Worm (Caenorhabditis elegans) whole organism, L2 larva: ENCODE results near the gene cutl-23.

Experiments used
- C34F6.9 ChIP-seq: fragments of 150-350 bp; optimal IDR thresholded peaks from 2 replicates; lab custom pipeline; 2014; ENCODE audit warnings: missing biosample characterization, missing genetic modification characterization
- F13H6.1 ChIP-seq: sonication (generic microtip); optimal IDR thresholded peaks from 2 replicates; lab custom pipeline; 2016; ENCODE audit warnings: missing genetic modification characterization, missing compliant biosample characterization
- R02D3.7 ChIP-seq: fragments of 150-350 bp; optimal IDR thresholded peaks from 2 replicates; lab custom pipeline; 2014; ENCODE audit warnings: missing biosample characterization, missing genetic modification characterization
- Y55F3AM.14 ChIP-seq: fragments of 200-800 bp; sonication (Bioruptor generic); optimal IDR thresholded peaks from 2 replicates; lab custom pipeline; 2018; ENCODE audit warnings: mild to moderate bottlenecking, missing genetic modification characterization, missing compliant biosample characterization
- ZK546.5 ChIP-seq: sonication (generic microtip); optimal IDR thresholded peaks from 2 replicates; lab custom pipeline; 2017; ENCODE audit warnings: missing biosample characterization, missing genetic modification characterization
- aly-2 ChIP-seq: fragments of 150-350 bp; optimal IDR thresholded peaks from 2 replicates; lab custom pipeline; 2014; ENCODE audit warnings: missing biosample characterization, missing genetic modification characterization
- ceh-82 ChIP-seq: fragments of 150-350 bp; optimal IDR thresholded peaks from 2 replicates; lab custom pipeline; 2014; ENCODE audit warnings: missing biosample characterization, missing genetic modification characterization
- crh-2 ChIP-seq: sonication (generic microtip); optimal IDR thresholded peaks from 2 replicates; lab custom pipeline; 2017; ENCODE audit warnings: missing biosample characterization, missing genetic modification characterization
- egl-27 ChIP-seq: sonication (generic microtip); optimal IDR thresholded peaks from 3 replicates; lab custom pipeline; 2017; ENCODE audit warnings: missing biosample characterization, missing genetic modification reagents, missing genetic modification characterization
- elt-3 ChIP-seq: sonication (generic microtip); optimal IDR thresholded peaks from 2 replicates; lab custom pipeline; 2017; ENCODE audit warnings: missing biosample characterization, missing genetic modification characterization
- fos-1 ChIP-seq: fragments of 150-350 bp; optimal IDR thresholded peaks from 2 replicates; lab custom pipeline; 2014; ENCODE audit warnings: missing biosample characterization, missing genetic modification characterization
- gmeb-1 ChIP-seq: fragments of 150-350 bp; optimal IDR thresholded peaks from 2 replicates; lab custom pipeline; 2014; ENCODE audit warnings: missing biosample characterization, missing genetic modification characterization
- lin-13 ChIP-seq: fragments of 150-350 bp; optimal IDR thresholded peaks from 2 replicates; lab custom pipeline; 2014; ENCODE audit warnings: missing biosample characterization, missing genetic modification reagents, missing genetic modification characterization
- lin-39 ChIP-seq: fragments of 150-350 bp; optimal IDR thresholded peaks from 2 replicates; lab custom pipeline; 2014; ENCODE audit warnings: missing biosample characterization, missing genetic modification reagents, missing genetic modification characterization
- lsy-2 ChIP-seq, 2 experiments: fragments of 150-350 bp in 1 of 2; sonication (generic microtip) in 1 of 2; optimal IDR thresholded peaks; 2 replicates each; lab custom pipeline; 2014 to 2017; ENCODE audit warnings: missing biosample characterization in 2 of 2, missing genetic modification characterization in 2 of 2
- mbf-1 ChIP-seq: sonication (generic microtip); optimal IDR thresholded peaks from 2 replicates; lab custom pipeline; 2017; ENCODE audit warnings: missing biosample characterization, missing genetic modification characterization
- mdl-1 ChIP-seq, 2 experiments: fragments of 150-350 bp in 1 of 2; sonication (generic microtip) in 1 of 2; optimal IDR thresholded peaks; 2 replicates each; lab custom pipeline; 2017; ENCODE audit warnings: missing biosample characterization in 2 of 2, missing genetic modification characterization in 2 of 2
- nhr-10 ChIP-seq: sonication (generic microtip); optimal IDR thresholded peaks from 2 replicates; lab custom pipeline; 2017; ENCODE audit warnings: missing biosample characterization, missing genetic modification characterization
- nhr-11 ChIP-seq: fragments of 150-350 bp; optimal IDR thresholded peaks from 2 replicates; lab custom pipeline; 2014; ENCODE audit warnings: missing biosample characterization, missing genetic modification characterization
- nhr-12 ChIP-seq: fragments of 150-350 bp; optimal IDR thresholded peaks from 2 replicates; lab custom pipeline; 2014; ENCODE audit warnings: missing biosample characterization, missing genetic modification characterization
- nhr-21 ChIP-seq: fragments of 150-350 bp; optimal IDR thresholded peaks from 2 replicates; lab custom pipeline; 2014; ENCODE audit warnings: missing biosample characterization, missing genetic modification characterization
- nhr-23 ChIP-seq: fragments of 150-350 bp; optimal IDR thresholded peaks from 2 replicates; lab custom pipeline; 2014; ENCODE audit warnings: missing biosample characterization, missing genetic modification reagents, missing genetic modification characterization
- nhr-237 ChIP-seq: fragments of 150-350 bp; optimal IDR thresholded peaks from 2 replicates; lab custom pipeline; 2014; ENCODE audit warnings: missing biosample characterization, missing genetic modification characterization
- nhr-6 ChIP-seq: fragments of 150-350 bp; optimal IDR thresholded peaks from 2 replicates; lab custom pipeline; 2014; ENCODE audit warnings: missing biosample characterization, missing genetic modification characterization
- nhr-77 ChIP-seq: fragments of 150-350 bp; optimal IDR thresholded peaks from 2 replicates; lab custom pipeline; 2014; ENCODE audit warnings: missing biosample characterization, missing genetic modification characterization
- sem-4 ChIP-seq: fragments of 150-350 bp; optimal IDR thresholded peaks from 2 replicates; lab custom pipeline; 2014; ENCODE audit warnings: missing biosample characterization, missing genetic modification reagents, missing genetic modification characterization
- sma-3 ChIP-seq: sonication (generic microtip); optimal IDR thresholded peaks from 2 replicates; lab custom pipeline; 2016; ENCODE audit warnings: missing genetic modification reagents, missing genetic modification characterization, missing compliant biosample characterization
- snpc-4 ChIP-seq: fragments of 150-350 bp; optimal IDR thresholded peaks from 2 replicates; lab custom pipeline; 2014; ENCODE audit warnings: missing biosample characterization, missing genetic modification characterization
- unc-62 ChIP-seq: fragments of 150-350 bp; optimal IDR thresholded peaks from 2 replicates; lab custom pipeline; 2014; ENCODE audit warnings: missing biosample characterization, missing genetic modification reagents, missing genetic modification characterization
- zag-1 ChIP-seq: fragments of 150-350 bp; optimal IDR thresholded peaks from 2 replicates; lab custom pipeline; 2014; ENCODE audit warnings: missing biosample characterization, missing genetic modification characterization
- ztf-11 ChIP-seq: sonication (generic microtip); optimal IDR thresholded peaks from 2 replicates; lab custom pipeline; 2017; ENCODE audit warnings: missing biosample characterization, missing genetic modification characterization

The cutl-23 gene

DNA sequence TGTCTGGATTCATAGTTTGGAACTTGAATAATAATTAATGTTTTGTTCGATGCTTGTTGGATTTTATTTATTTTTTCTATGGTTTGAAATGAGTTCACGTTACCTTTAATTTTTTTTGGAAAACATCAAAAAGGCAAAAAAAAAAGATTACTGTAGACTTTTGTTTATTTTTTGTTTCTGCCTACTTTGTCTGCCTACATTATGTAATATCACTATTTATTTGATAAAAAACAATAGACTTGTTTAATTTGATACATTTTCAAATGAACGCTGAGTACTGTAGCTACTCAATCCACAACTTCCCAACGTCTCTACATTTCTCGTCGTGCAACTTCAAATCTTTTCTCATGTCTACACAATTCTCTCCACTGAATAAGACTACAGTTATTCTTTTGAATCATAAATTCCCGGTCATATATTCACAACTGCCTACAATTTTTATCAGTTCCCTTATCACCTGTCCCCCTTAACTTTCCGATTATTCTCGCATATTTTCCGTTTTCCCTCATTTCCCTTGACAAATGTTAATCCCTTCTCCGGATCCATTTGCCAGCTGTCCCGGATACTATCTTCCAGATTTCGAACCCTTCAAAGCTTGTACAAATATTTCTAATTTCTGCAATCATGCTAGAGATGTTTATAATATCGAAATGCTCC lies 38.9 kb upstream of the cutl-23 start, which contains the start of the genes B0244.9 and B0244.7:
Gene B0244.9, minus strand, starts transcription at position 51 of the 657 bp plus-strand sequence.
Gene B0244.7, plus strand, starts transcription at position 522 of the 657 bp plus-strand sequence.
- TF ChIP-seq C34F6.9 (no peak), fos-1 (tag; lab: Kevin White, UChicago) (peak; percentile 83), mdl-1 (tag; optimal IDR thresholded peaks at IDR 0.05; lab: Kevin White, UChicago) (no peak), gmeb-1 (no peak), nhr-10 (tag; lab: Kevin White, UChicago) (no peak), Y55F3AM.14 (GFP tag; lab: Kevin White, UChicago) (no peak), crh-2 (no peak)

DNA sequence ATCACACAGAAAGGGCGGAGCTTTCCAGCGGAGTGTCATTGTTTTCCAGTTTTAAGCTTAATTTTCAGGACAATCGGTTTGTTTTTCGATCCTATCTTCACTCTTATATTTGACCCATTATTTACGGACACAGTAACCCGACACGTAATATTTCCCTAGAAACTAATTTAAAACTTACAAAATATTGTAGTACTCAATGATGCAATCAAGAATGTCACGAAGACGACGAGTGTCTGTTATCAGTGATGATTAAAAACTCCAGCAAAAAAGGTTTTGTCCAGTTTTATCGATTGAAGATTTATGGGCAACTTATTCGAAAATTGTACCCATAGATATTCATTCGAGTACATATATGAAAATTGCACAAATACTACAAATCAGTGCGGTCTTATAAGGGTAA lies 37.1 kb upstream of the cutl-23 start, which contains the start of gene B0244.17:
Gene B0244.17, plus strand, starts transcription at position 301 of the 400 bp plus-strand sequence.
- no peak for TF ChIP-seq nhr-12 (tag; lab: Kevin White, UChicago)
- TF ChIP-seq mbf-1 = no peak
- TF ChIP-seq fos-1 (tag; lab: Kevin White, UChicago) = peak; percentile 73

DNA sequence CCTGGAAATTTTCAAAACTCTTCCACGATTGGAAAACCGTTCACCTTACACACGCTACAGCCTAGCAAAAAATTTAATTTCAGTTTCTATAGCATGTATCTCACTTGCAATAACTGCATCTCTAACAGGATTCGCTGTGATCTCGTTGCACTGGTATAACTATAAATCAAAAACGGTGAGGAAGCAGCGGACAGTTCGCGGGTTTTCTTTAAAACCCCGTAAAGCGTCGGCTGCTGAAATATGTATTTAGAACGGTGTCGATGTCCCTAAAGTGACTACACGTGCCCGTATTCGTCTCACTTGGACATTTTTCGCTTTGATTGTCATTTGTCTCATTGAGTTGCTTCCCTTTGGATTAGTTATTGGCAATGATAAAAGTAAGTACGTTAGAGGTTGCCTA lies 35.7 kb upstream of the cutl-23 start:
- TF ChIP-seq nhr-6 (no peak), snpc-4 (tag; lab: Kevin White, UChicago) (no peak), nhr-11 (no peak), aly-2 (tag; lab: Kevin White, UChicago) (no peak), ZK546.5 (no peak), nhr-21 (tag; lab: Kevin White, UChicago) (no peak), zag-1 (tag; lab: Kevin White, UChicago) (no peak), egl-27 (no peak)

DNA sequence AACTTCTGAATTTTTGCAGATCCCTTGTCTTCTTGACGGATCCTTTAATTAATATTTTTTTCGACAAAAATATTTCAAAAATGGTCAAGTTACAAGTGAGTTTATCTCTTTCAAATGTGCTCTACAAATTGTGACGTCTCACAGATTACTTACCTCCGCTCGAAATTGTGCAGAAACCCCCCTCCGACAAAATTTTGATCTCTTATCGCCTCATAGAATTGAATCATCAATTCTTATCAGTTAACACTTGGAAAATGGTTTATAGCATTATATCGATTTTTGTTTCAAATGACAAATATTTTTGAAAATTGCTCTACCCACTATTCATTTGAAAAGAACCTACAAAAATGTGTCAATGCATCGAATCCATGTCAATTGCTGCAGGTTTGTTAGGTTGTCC lies 35.1 kb upstream of the cutl-23 start, which contains the start of gene B0244.10:
Gene B0244.10, plus strand, starts transcription at position 254 of the 400 bp plus-strand sequence.
- no peak for TF ChIP-seq egl-27
- peak; percentile 34 for TF ChIP-seq crh-2
- no peak for TF ChIP-seq nhr-11
- no peak for TF ChIP-seq elt-3 (tag; lab: Kevin White, UChicago)
- no peak for TF ChIP-seq mbf-1
- no peak for TF ChIP-seq nhr-23 (tag; lab: Kevin White, UChicago)
- TF ChIP-seq nhr-21 (tag; lab: Kevin White, UChicago) = no peak
- TF ChIP-seq R02D3.7 = no peak
- TF ChIP-seq ceh-82 (tag; lab: Kevin White, UChicago) = no peak
- no peak for TF ChIP-seq nhr-10 (tag; lab: Kevin White, UChicago)
- no peak for TF ChIP-seq ztf-11 (tag; lab: Kevin White, UChicago)
- TF ChIP-seq C34F6.9 = no peak
- peak; percentile 98 for TF ChIP-seq fos-1 (tag; lab: Kevin White, UChicago)
- peak; percentile 2 for TF ChIP-seq gmeb-1
- TF ChIP-seq F13H6.1 (tag; lab: Kevin White, UChicago) = no peak
- no peak for TF ChIP-seq sem-4
- no peak for TF ChIP-seq lsy-2 (tag; optimal IDR thresholded peaks at IDR 0.05; lab: Kevin White, UChicago)

DNA sequence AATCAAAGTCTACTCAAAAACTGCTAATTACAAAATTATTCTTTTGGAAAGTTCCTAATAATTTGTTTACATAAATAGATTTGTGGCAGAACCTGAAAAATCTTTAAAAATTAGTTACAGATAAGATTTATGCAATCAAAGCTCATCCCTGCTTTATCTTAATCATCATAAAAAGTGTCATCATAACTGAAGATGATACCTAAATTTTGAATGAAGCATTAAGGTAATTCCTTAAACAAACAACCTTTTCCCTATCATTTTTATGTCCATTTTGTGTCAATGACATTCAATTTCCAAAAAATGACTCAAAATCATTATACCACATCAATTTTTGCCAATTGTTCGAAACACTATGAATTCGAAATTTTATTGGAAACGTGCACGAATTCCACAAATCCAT lies 32.3 kb upstream of the cutl-23 start, which contains the start of gene B0244.6:
Gene B0244.6, plus strand, starts transcription at position 301 of the 400 bp plus-strand sequence.
- TF ChIP-seq nhr-77 (tag; lab: Kevin White, UChicago) = no peak
- no peak for TF ChIP-seq zag-1 (tag; lab: Kevin White, UChicago)
- TF ChIP-seq mbf-1 = no peak
- no peak for TF ChIP-seq ceh-82 (tag; lab: Kevin White, UChicago)
- TF ChIP-seq nhr-21 (tag; lab: Kevin White, UChicago) = no peak
- TF ChIP-seq nhr-237 = no peak
- no peak for TF ChIP-seq nhr-12 (tag; lab: Kevin White, UChicago)
- no peak for TF ChIP-seq lin-39 (tag; lab: Kevin White, UChicago)
- TF ChIP-seq sma-3 (GFP tag; lab: Kevin White, UChicago) = no peak
- TF ChIP-seq sem-4 = no peak
- TF ChIP-seq C34F6.9 = no peak

DNA sequence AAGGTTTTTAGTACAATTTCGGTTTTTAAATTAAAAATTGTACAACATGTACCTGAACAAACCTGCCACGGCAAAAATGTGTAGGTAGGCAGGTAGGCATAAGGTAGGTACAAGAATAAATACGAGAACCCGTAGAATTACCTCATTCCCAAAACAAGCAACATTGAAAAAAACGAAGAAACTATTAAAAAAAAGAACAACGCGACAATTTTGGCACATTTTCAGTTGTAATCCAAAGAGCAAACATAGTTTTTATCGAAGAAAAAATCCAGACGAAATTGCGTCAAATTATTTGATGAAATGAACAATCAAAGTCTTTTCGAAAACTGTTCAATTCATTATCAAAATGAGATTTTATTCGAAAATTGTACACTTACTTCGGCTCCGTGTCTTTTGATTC lies 29.3 kb upstream of the cutl-23 start, which contains the start of gene B0244.16:
Gene B0244.16, plus strand, starts transcription at position 301 of the 400 bp plus-strand sequence.
- TF ChIP-seq nhr-237 (no peak), snpc-4 (tag; lab: Kevin White, UChicago) (no peak), lin-13 (no peak), unc-62 (no peak), F13H6.1 (tag; lab: Kevin White, UChicago) (no peak), Y55F3AM.14 (GFP tag; lab: Kevin White, UChicago) (no peak)
